Worm (Caenorhabditis elegans) whole organism, L4/young adult: ENCODE measurements around the gene F11G11.5.

Experiments used
- W03F9.2 ChIP-seq: fragments of 150-350 bp; optimal IDR thresholded peaks from 2 replicates; lab custom pipeline; 2014; ENCODE audit warnings: missing biosample characterization, missing genetic modification characterization
- dao-5 ChIP-seq: sonication (generic microtip); optimal IDR thresholded peaks from 2 replicates; lab custom pipeline; 2016; ENCODE audit warnings: missing genotype, missing genetic modification characterization, moderate library complexity, missing compliant biosample characterization
- him-1 ChIP-seq: sonication (generic microtip); optimal IDR thresholded peaks from 2 replicates; lab custom pipeline; 2016; ENCODE audit warnings: missing genotype, missing genetic modification reagents, missing genetic modification characterization, missing compliant biosample characterization

The F11G11.5 gene

ce11 chrII:4904778-4905177 lies 47.1 kb downstream of the F11G11.5 start, which contains the start of gene btbd-10:
TSS of gene btbd-10 (plus strand) at chrII:4905008.
- TF ChIP-seq W03F9.2 (tag; lab: Kevin White, UChicago) = no peak
- TF ChIP-seq dao-5 (tag; lab: Kevin White, UChicago) = no peak
- TF ChIP-seq him-1 = no peak

ce11 chrII:4905331-4905730 lies 47.6 kb downstream of the F11G11.5 start:
- TF ChIP-seq W03F9.2 (tag; lab: Kevin White, UChicago) (no peak), dao-5 (tag; lab: Kevin White, UChicago) (no peak), him-1 (no peak)

ce11 chrII:4905883-4906282 lies 48.2 kb downstream of the F11G11.5 start:
- no peak for TF ChIP-seq him-1
- TF ChIP-seq W03F9.2 (tag; lab: Kevin White, UChicago) = no peak
- no peak for TF ChIP-seq dao-5 (tag; lab: Kevin White, UChicago)

ce11 chrII:4908160-4908559 lies 50.4 kb downstream of the F11G11.5 start:
- TF ChIP-seq W03F9.2 (tag; lab: Kevin White, UChicago) = no peak
- TF ChIP-seq dao-5 (tag; lab: Kevin White, UChicago) = no peak
- no peak for TF ChIP-seq him-1
